Fruit fly (Drosophila melanogaster): Measurements from ENCODE around the gene CG3638.

DNA sequence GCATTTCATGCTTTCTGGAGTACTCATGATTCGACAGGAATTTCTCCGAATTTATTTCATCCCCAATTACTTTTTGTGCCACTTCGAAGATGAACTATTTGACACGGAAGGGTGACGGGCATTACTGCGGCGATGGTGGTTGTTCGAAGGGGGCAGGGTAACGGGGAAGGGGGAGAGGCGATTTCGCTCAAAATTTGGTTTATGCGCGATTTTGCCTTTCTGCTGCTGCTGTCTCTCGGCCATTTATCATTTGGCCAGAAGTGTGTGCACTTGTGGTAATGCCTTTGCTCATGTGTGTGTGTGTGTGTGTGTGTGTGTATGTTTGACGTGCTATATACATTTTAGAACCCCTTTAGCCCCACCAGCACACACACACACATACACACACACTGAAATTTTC lies 16.5 kb upstream of the CG3638 start:
- TF ChIP-seq CG12605 (GFP tag; IDR thresholded peaks at IDR 0.05) (no peak), CG14655 (GFP tag; optimal IDR thresholded peaks at IDR 0.05) (no peak), Snoo (tag; optimal IDR thresholded peaks at IDR 0.05) (no peak), CG17806 (tag; optimal IDR thresholded peaks at IDR 0.05) (no peak), CG8301 (tag; optimal IDR thresholded peaks at IDR 0.05) (no peak), CG4496 (GFP tag; IDR thresholded peaks at IDR 0.05) (no peak), Pif1A (GFP tag; optimal IDR thresholded peaks at IDR 0.05) (no peak)
